Fruit fly (Drosophila melanogaster) whole organism, embryonic: ENCODE results near the gene CG15382.

Experiments used
- Asciz ChIP-seq: fragments of 200-800 bp; sonication (Bioruptor generic); optimal IDR thresholded peaks from 2 replicates; lab custom pipeline; 2017; ENCODE audit warnings: missing biosample characterization, mild to moderate bottlenecking, missing genetic modification characterization, missing genetic modification reagents
- CG10209 ChIP-seq: fragments of 200-800 bp; sonication (Bioruptor generic); optimal IDR thresholded peaks from 3 replicates; lab custom pipeline; 2017; ENCODE audit warnings: missing biosample characterization, mild to moderate bottlenecking, missing genetic modification characterization, missing genetic modification reagents
- CG10431 ChIP-seq: fragments of 200-800 bp; sonication (Bioruptor generic); optimal IDR thresholded peaks from 3 replicates; lab custom pipeline; 2018; ENCODE audit warnings: missing biosample characterization, mild to moderate bottlenecking, missing genetic modification characterization
- CG11695 ChIP-seq: fragments of 200-800 bp; sonication (Bioruptor generic); IDR thresholded peaks from 3 replicates; pipeline ENCODE4 v1.3.6; 2022; ENCODE audit warnings: missing biosample characterization, missing genetic modification characterization
- CG1233 ChIP-seq: fragments of 200-800 bp; sonication (Bioruptor generic); optimal IDR thresholded peaks from 4 replicates; lab custom pipeline; 2018; ENCODE audit warnings: missing biosample characterization, mild to moderate bottlenecking, missing genetic modification characterization
- CG12659 ChIP-seq: fragments of 200-800 bp; sonication (Bioruptor generic); optimal IDR thresholded peaks from 3 replicates; lab custom pipeline; 2017; ENCODE audit warnings: mild to moderate bottlenecking, missing biosample characterization, missing genetic modification reagents, missing genetic modification characterization
- CG12744 ChIP-seq: fragments of 200-800 bp; sonication (Bioruptor generic); optimal IDR thresholded peaks from 2 replicates; lab custom pipeline; 2016; ENCODE audit warnings: missing biosample characterization, missing genetic modification characterization
- CG15073 ChIP-seq: fragments of 200-800 bp; sonication (Bioruptor generic); optimal IDR thresholded peaks from 2 replicates; lab custom pipeline; 2016; ENCODE audit warnings: missing biosample characterization, missing genetic modification characterization
- CG17612 ChIP-seq: fragments of 200-800 bp; sonication (Bioruptor generic); IDR thresholded peaks from 2 replicates; pipeline ENCODE4 v1.3.6; 2022; ENCODE audit warnings: missing biosample characterization, missing genetic modification characterization
- CG1832 ChIP-seq: fragments of 200-800 bp; sonication (Bioruptor generic); optimal IDR thresholded peaks from 2 replicates; lab custom pipeline; 2017; ENCODE audit warnings: missing biosample characterization, mild to moderate bottlenecking, missing genetic modification characterization, inconsistent platforms
- CG2678 ChIP-seq: fragments of 200-800 bp; sonication (Bioruptor generic); optimal IDR thresholded peaks from 3 replicates; lab custom pipeline; 2019; ENCODE audit warnings: missing biosample characterization, mild to moderate bottlenecking, missing genetic modification characterization, moderate library complexity
- CG31441 ChIP-seq: fragments of 200-800 bp; sonication (Bioruptor generic); IDR thresholded peaks from 2 replicates; pipeline ENCODE4 v1.3.6; 2022; ENCODE audit warnings: missing biosample characterization, missing genetic modification characterization
- CG33213 ChIP-seq: fragments of 200-800 bp; sonication (Bioruptor generic); optimal IDR thresholded peaks from 3 replicates; lab custom pipeline; 2016; ENCODE audit warnings: missing biosample characterization, missing genetic modification characterization
- CG42726 ChIP-seq: fragments of 200-800 bp; sonication (Bioruptor generic); IDR thresholded peaks from 2 replicates; pipeline ENCODE4 v1.3.6; 2022; ENCODE audit warnings: missing biosample characterization, missing genetic modification characterization; ENCODE audit not compliant: partially characterized antibody
- CG6272 ChIP-seq: fragments of 200-800 bp; sonication (Bioruptor generic); IDR thresholded peaks from 2 replicates; pipeline ENCODE4 v1.3.6; 2022; ENCODE audit warnings: missing biosample characterization, missing genetic modification characterization
- CG7556 ChIP-seq: fragments of 200-800 bp; sonication (Bioruptor generic); optimal IDR thresholded peaks from 2 replicates; lab custom pipeline; 2017; ENCODE audit warnings: missing biosample characterization, mild to moderate bottlenecking, missing genetic modification characterization
- CG7928 ChIP-seq: fragments of 200-800 bp; sonication (Bioruptor generic); optimal IDR thresholded peaks from 2 replicates; lab custom pipeline; 2017; ENCODE audit warnings: missing biosample characterization, mild to moderate bottlenecking, missing genetic modification characterization
- CG8089 ChIP-seq: fragments of 200-800 bp; sonication (Bioruptor generic); optimal IDR thresholded peaks from 3 replicates; lab custom pipeline; 2016; ENCODE audit warnings: missing biosample characterization, missing genetic modification characterization
- CG8478 ChIP-seq: fragments of >200 bp; optimal IDR thresholded peaks from 2 replicates; lab custom pipeline; 2018
- CG8765 ChIP-seq: fragments of 200-800 bp; sonication (Bioruptor generic); IDR thresholded peaks from 2 replicates; pipeline ENCODE4 v1.3.6; 2022; ENCODE audit warnings: missing biosample characterization, missing genetic modification characterization
- CG9215 ChIP-seq: fragments of 200-800 bp; sonication (Bioruptor generic); IDR thresholded peaks from 2 replicates; pipeline ENCODE4 v1.3.6; 2022; ENCODE audit warnings: missing biosample characterization, missing genetic modification characterization
- CG9609 ChIP-seq: fragments of 200-800 bp; sonication (Bioruptor generic); optimal IDR thresholded peaks from 3 replicates; lab custom pipeline; 2016; ENCODE audit warnings: missing biosample characterization, missing genetic modification characterization
- CTCF ChIP-seq: fragments of 200-800 bp; sonication (Bioruptor generic); optimal IDR thresholded peaks from 2 replicates; lab custom pipeline; 2017; ENCODE audit warnings: missing biosample characterization, mild to moderate bottlenecking, missing genetic modification characterization, moderate library complexity
- Dad ChIP-seq: fragments of 200-800 bp; sonication (Bioruptor generic); optimal IDR thresholded peaks from 3 replicates; lab custom pipeline; 2016; ENCODE audit warnings: missing biosample characterization, missing genetic modification characterization
- Dip2 ChIP-seq: fragments of 200-800 bp; sonication (Bioruptor generic); IDR thresholded peaks from 2 replicates; pipeline ENCODE4 v1.3.6; 2022; ENCODE audit warnings: missing biosample characterization, missing genetic modification characterization
- HLH54F ChIP-seq: fragments of 200-800 bp; sonication (Bioruptor generic); optimal IDR thresholded peaks from 3 replicates; lab custom pipeline; 2016; ENCODE audit warnings: missing biosample characterization, missing genetic modification characterization
- HLHmδ ChIP-seq: fragments of 200-800 bp; sonication (Bioruptor generic); optimal IDR thresholded peaks from 2 replicates; lab custom pipeline; 2018; ENCODE audit warnings: missing biosample characterization, mild to moderate bottlenecking, missing genetic modification characterization, moderate library complexity
- Hand ChIP-seq: fragments of 200-800 bp; sonication (Bioruptor generic); optimal IDR thresholded peaks from 2 replicates; lab custom pipeline; 2017; ENCODE audit warnings: mild to moderate bottlenecking, missing biosample characterization, missing genetic modification reagents, missing genetic modification characterization
- HmgZ ChIP-seq: fragments of 200-800 bp; sonication (Bioruptor generic); optimal IDR thresholded peaks from 2 replicates; lab custom pipeline; 2018; ENCODE audit warnings: missing biosample characterization, mild to moderate bottlenecking, missing genetic modification characterization
- MBD-R2 ChIP-seq: fragments of 200-800 bp; sonication (Bioruptor generic); IDR thresholded peaks from 2 replicates; pipeline ENCODE4 v1.3.6; 2022; ENCODE audit warnings: missing biosample characterization, missing genetic modification characterization
- NfI ChIP-seq: fragments of 200-800 bp; sonication (Bioruptor generic); optimal IDR thresholded peaks from 3 replicates; lab custom pipeline; 2018; ENCODE audit warnings: missing biosample characterization, mild to moderate bottlenecking, missing genetic modification characterization, moderate library complexity
- Scr ChIP-seq: fragments of 200-800 bp; sonication (Bioruptor generic); IDR thresholded peaks from 2 replicates; pipeline ENCODE4 v1.3.6; 2022; ENCODE audit warnings: missing biosample characterization, missing genetic modification characterization; ENCODE audit not compliant: partially characterized antibody
- Spps ChIP-seq: fragments of 200-800 bp; sonication (Bioruptor generic); optimal IDR thresholded peaks from 2 replicates; lab custom pipeline; 2018; ENCODE audit warnings: missing biosample characterization, mild to moderate bottlenecking, missing genetic modification characterization
- Ssrp ChIP-seq: fragments of 200-800 bp; sonication (Bioruptor generic); optimal IDR thresholded peaks from 2 replicates; lab custom pipeline; 2018; ENCODE audit warnings: missing biosample characterization, mild to moderate bottlenecking, missing genetic modification characterization, moderate library complexity
- al ChIP-seq: fragments of 200-800 bp; sonication (Bioruptor generic); IDR thresholded peaks from 2 replicates; pipeline ENCODE4 v1.3.6; 2022; ENCODE audit warnings: missing biosample characterization, missing genetic modification characterization
- bsh ChIP-seq, 2 experiments: fragments of 200-800 bp; sonication (Bioruptor generic); optimal IDR thresholded peaks; 2 replicates each; lab custom pipeline; 2017 to 2018; ENCODE audit warnings: mild to moderate bottlenecking in 2 of 2, missing biosample characterization in 2 of 2, missing genetic modification characterization in 2 of 2, moderate library complexity in 1 of 2
- cad ChIP-seq: fragments of >200 bp; optimal IDR thresholded peaks from 2 replicates; lab custom pipeline; 2017; ENCODE audit warnings: missing biosample characterization, missing genetic modification characterization
- cg ChIP-seq: fragments of 200-800 bp; sonication (Bioruptor generic); optimal IDR thresholded peaks from 3 replicates; lab custom pipeline; 2019; ENCODE audit warnings: missing biosample characterization, mild to moderate bottlenecking, missing genetic modification characterization, moderate library complexity
- dmrt99B ChIP-seq: fragments of 200-800 bp; sonication (Bioruptor generic); optimal IDR thresholded peaks from 2 replicates; lab custom pipeline; 2018; ENCODE audit warnings: missing biosample characterization, mild to moderate bottlenecking, missing genetic modification characterization, moderate library complexity
- eve ChIP-seq, 2 experiments: fragments of >200 bp; optimal IDR thresholded peaks; 2 replicates each; lab custom pipeline; 2017; ENCODE audit warnings: missing biosample characterization in 2 of 2, missing genetic modification characterization in 2 of 2
- hkb ChIP-seq, 2 experiments: fragments of 200-800 bp in 1 of 2; fragments of >200 bp in 1 of 2; sonication (Bioruptor generic) in 1 of 2; IDR thresholded peaks in 1 of 2; optimal IDR thresholded peaks in 1 of 2; 2 replicates each; pipeline versions ENCODE4 v1.3.6 to Lab custom; 2017 to 2022; ENCODE audit warnings: missing biosample characterization in 1 of 2, missing genetic modification characterization in 1 of 2
- kay ChIP-seq: fragments of 200-800 bp; sonication (Bioruptor generic); optimal IDR thresholded peaks from 2 replicates; lab custom pipeline; 2016; ENCODE audit warnings: missing biosample characterization, missing genetic modification characterization
- ken ChIP-seq: fragments of 200-800 bp; sonication (Bioruptor generic); IDR thresholded peaks from 3 replicates; pipeline ENCODE4 v1.3.6; 2022; ENCODE audit warnings: missing biosample characterization, missing genetic modification characterization
- nom ChIP-seq: fragments of 200-800 bp; sonication (Bioruptor generic); optimal IDR thresholded peaks from 2 replicates; lab custom pipeline; 2017; ENCODE audit warnings: missing biosample characterization, missing genetic modification characterization, mild to moderate bottlenecking, moderate library complexity, missing genetic modification reagents
- pnt ChIP-seq: fragments of 200-800 bp; sonication (Bioruptor generic); optimal IDR thresholded peaks from 3 replicates; lab custom pipeline; 2016; ENCODE audit warnings: missing biosample characterization, missing genetic modification characterization
- sim ChIP-seq: fragments of 200-800 bp; sonication (Bioruptor generic); IDR thresholded peaks from 2 replicates; pipeline ENCODE4 v1.3.6; 2022; ENCODE audit warnings: missing biosample characterization, missing genetic modification characterization
- tin ChIP-seq: fragments of 200-800 bp; sonication (Bioruptor generic); optimal IDR thresholded peaks from 3 replicates; lab custom pipeline; 2016; ENCODE audit warnings: missing biosample characterization, missing genetic modification characterization
- tll ChIP-seq, 2 experiments: fragments of 200-800 bp in 1 of 2; fragments of >200 bp in 1 of 2; sonication (Bioruptor generic) in 1 of 2; optimal IDR thresholded peaks; 2 replicates each; lab custom pipeline; 2017 to 2019; ENCODE audit warnings: missing biosample characterization in 2 of 2, missing genetic modification characterization in 2 of 2, mild to moderate bottlenecking in 1 of 2, moderate library complexity in 1 of 2
- unpg ChIP-seq: fragments of 200-800 bp; sonication (Bioruptor generic); optimal IDR thresholded peaks from 3 replicates; lab custom pipeline; 2018; ENCODE audit warnings: missing biosample characterization, mild to moderate bottlenecking, missing genetic modification characterization, moderate library complexity
- zfh2 ChIP-seq: fragments of 200-800 bp; sonication (Bioruptor generic); optimal IDR thresholded peaks from 2 replicates; lab custom pipeline; 2016; ENCODE audit warnings: missing biosample characterization, missing genetic modification characterization

CG15382 gene

dm6 chr2L:2175930-2176643 lies 20.5 kb downstream of the CG15382 start (continued):
- TF ChIP-seq sim (GFP tag; lab: Robert Waterston, UW) (no peak), HLHmδ (GFP tag; lab: Kevin White, UChicago) (no peak), cg (no peak), pnt (GFP tag; lab: Kevin White, UChicago) (no peak), CTCF (GFP tag; lab: Kevin White, UChicago) (no peak), CG7556 (GFP tag; lab: Kevin White, UChicago) (peak; percentile 72), Spps (no peak), al (GFP tag; lab: Robert Waterston, UW) (peak; percentile 64), Dad (GFP tag; lab: Kevin White, UChicago) (no peak), CG8478 (lab: Kevin White, UChicago) (no peak), zfh2 (GFP tag; lab: Kevin White, UChicago) (peak; percentile 37), HLH54F (GFP tag; lab: Kevin White, UChicago) (no peak), ken (GFP tag; lab: Robert Waterston, UW) (no peak), CG42726 (GFP tag; lab: Robert Waterston, UW) (no peak), Ssrp (tag; lab: Kevin White, UChicago) (peak; percentile 21), CG8765 (GFP tag; lab: Robert Waterston, UW) (no peak), cad (GFP tag; lab: Kevin White, UChicago) (peak; percentile 36), Hand (GFP tag; lab: Kevin White, UChicago) (peak; percentile 32), CG8089 (GFP tag; lab: Kevin White, UChicago) (no peak), CG1832 (GFP tag; lab: Kevin White, UChicago) (no peak), HmgZ (tag; lab: Kevin White, UChicago) (no peak), hkb (optimal IDR thresholded peaks at IDR 0.05; lab: Kevin White, UChicago) (no peak), hkb (GFP tag; IDR thresholded peaks at IDR 0.05; lab: Robert Waterston, UW) (no peak), NfI (GFP tag; lab: Kevin White, UChicago) (peak; percentile 37), MBD-R2 (no peak), CG10431 (GFP tag; lab: Kevin White, UChicago) (no peak), Asciz (GFP tag; lab: Kevin White, UChicago) (no peak), CG1233 (GFP tag; lab: Kevin White, UChicago) (no peak), CG10209 (GFP tag; lab: Kevin White, UChicago) (peak; percentile 36), Scr (GFP tag; lab: Robert Waterston, UW) (no peak), bsh (GFP tag; optimal IDR thresholded peaks at IDR 0.05; lab: Kevin White, UChicago) (peak in 1 of 2 experiments; percentile 28), CG31441 (GFP tag; lab: Robert Waterston, UW) (peak; percentile 58), CG15073 (GFP tag; lab: Kevin White, UChicago) (no peak), CG17612 (GFP tag; lab: Robert Waterston, UW) (no peak), CG33213 (GFP tag; lab: Kevin White, UChicago) (no peak), CG7928 (GFP tag; lab: Kevin White, UChicago) (no peak), tll (GFP tag; optimal IDR thresholded peaks at IDR 0.05; lab: Kevin White, UChicago) (no peak), nom (GFP tag; lab: Kevin White, UChicago) (peak; percentile 60), CG2678 (tag; lab: Kevin White, UChicago) (peak; percentile 83), Dip2 (GFP tag; lab: Robert Waterston, UW) (no peak), CG6272 (GFP tag; lab: Robert Waterston, UW) (peak; percentile 41; the same call in 1 of the 2 replicates), tin (no peak), eve (GFP tag; optimal IDR thresholded peaks at IDR 0.05; lab: Kevin White, UChicago) (peak in 1 of 2 experiments; percentile 58), dmrt99B (tag; lab: Kevin White, UChicago) (peak; percentile 52), CG12744 (peak; percentile 66), CG9215 (peak; percentile 33), CG11695 (peak; percentile 68; the same call in 2 of the 3 replicates), kay (GFP tag; lab: Kevin White, UChicago) (no peak), unpg (GFP tag; lab: Kevin White, UChicago) (peak; percentile 57), CG9609 (no peak), CG12659 (GFP tag; lab: Kevin White, UChicago) (peak; percentile 67)
